Worm (Caenorhabditis elegans): ENCODE data around the gene set-9.

set-9 gene

DNA sequence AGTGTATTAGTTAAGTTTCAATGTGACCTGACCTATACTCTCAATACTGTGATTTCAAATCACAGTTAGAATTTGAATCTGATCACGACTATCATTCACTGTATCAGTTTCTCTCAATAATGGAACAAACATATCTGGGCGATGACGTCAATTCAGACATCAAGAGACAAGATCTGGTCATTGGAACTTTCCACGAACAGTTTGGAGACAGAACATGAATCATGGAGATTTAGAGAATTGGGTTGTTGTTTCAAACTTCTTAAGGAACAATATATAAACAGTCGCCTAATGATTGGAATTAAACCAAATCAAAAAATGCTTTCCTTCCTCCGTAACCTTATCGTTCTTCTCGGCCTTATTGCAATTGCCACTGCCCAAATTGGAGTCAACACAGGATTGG, 16.5 kb upstream of the set-9 start, which contains the start of gene F15E6.4:
F15E6.4 (plus strand) TSS at position 301 of the 400 bp plus-strand sequence.
- no peak for TF ChIP-seq ztf-11 (tag; optimal IDR thresholded peaks at IDR 0.05)
- no peak for TF ChIP-seq mab-5 (tag; optimal IDR thresholded peaks at IDR 0.05)
- TF ChIP-seq ceh-83 (GFP tag; optimal IDR thresholded peaks at IDR 0.05) = no peak
- no peak for TF ChIP-seq unc-120 (tag; optimal IDR thresholded peaks at IDR 0.05; ENCODE audit: poor library complexity, severe bottlenecking)
- TF ChIP-seq mls-2 (tag; optimal IDR thresholded peaks at IDR 0.05) = no peak
- no peak for TF ChIP-seq ces-1 (GFP tag; optimal IDR thresholded peaks at IDR 0.05)
- no peak for TF ChIP-seq bed-3 (GFP tag; optimal IDR thresholded peaks at IDR 0.05)
- TF ChIP-seq M03D4.4 (tag; optimal IDR thresholded peaks at IDR 0.05) = no peak
- no peak for TF ChIP-seq sem-2 (GFP tag; optimal IDR thresholded peaks at IDR 0.05)
- no peak for TF ChIP-seq nhr-2 (tag; optimal IDR thresholded peaks at IDR 0.05)
- TF ChIP-seq hlh-1 (tag; optimal IDR thresholded peaks at IDR 0.05) = no peak
- no peak for TF ChIP-seq sptf-1 (tag; optimal IDR thresholded peaks at IDR 0.05)
- no peak for TF ChIP-seq lin-13 (tag; optimal IDR thresholded peaks at IDR 0.05)
- no peak for TF ChIP-seq blmp-1 (tag; optimal IDR thresholded peaks at IDR 0.05)
- no peak for TF ChIP-seq lsy-2 (tag; optimal IDR thresholded peaks at IDR 0.05)
- TF ChIP-seq drap-1 (GFP tag; optimal IDR thresholded peaks at IDR 0.05) = no peak
- TF ChIP-seq lin-32 (GFP tag; optimal IDR thresholded peaks at IDR 0.05) = no peak
- TF ChIP-seq nhr-76 (tag; optimal IDR thresholded peaks at IDR 0.05) = no peak
- TF ChIP-seq flh-1 (GFP tag; optimal IDR thresholded peaks at IDR 0.05) = no peak
- no peak for TF ChIP-seq nhr-28 (tag; optimal IDR thresholded peaks at IDR 0.05)

ce11 chrIV:4292569-4292968, 15.1 kb upstream of the set-9 start, which contains the start of gene F15E6.10:
Gene F15E6.10, plus strand, starts transcription at chrIV:4292869.
- no peak for TF ChIP-seq elt-3 (tag; optimal IDR thresholded peaks at IDR 0.05)
- no peak for TF ChIP-seq nhr-28 (tag; optimal IDR thresholded peaks at IDR 0.05)
- TF ChIP-seq mep-1 (tag; optimal IDR thresholded peaks at IDR 0.05) = no peak
- TF ChIP-seq nhr-12 (tag; optimal IDR thresholded peaks at IDR 0.05) = no peak
- TF ChIP-seq ztf-11 (tag; optimal IDR thresholded peaks at IDR 0.05) = no peak
- TF ChIP-seq tbx-8 (GFP tag; optimal IDR thresholded peaks at IDR 0.05) = no peak

DNA sequence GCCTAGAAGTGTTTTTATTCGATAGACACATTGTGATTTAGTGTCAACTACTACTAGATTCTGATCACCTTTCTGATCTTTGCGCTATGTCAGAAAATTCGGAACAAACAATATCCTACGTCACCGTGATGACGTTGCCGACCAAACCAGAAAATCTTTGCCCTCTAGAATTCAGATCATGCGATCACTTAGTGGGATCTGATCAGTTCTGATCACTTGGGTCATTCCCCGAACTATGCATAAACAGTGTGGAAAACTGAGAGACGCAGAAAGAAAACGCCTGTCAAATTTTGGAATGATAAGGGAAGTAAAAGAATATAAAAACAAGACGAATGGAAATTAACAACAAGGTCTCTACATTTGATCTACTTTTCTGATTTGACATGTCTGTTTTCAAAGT, 13.1 kb upstream of the set-9 start, which contains the start of gene F15E6.3:
F15E6.3 (plus strand) TSS at position 344 of the 400 bp plus-strand sequence.
- TF ChIP-seq mls-2 (tag; optimal IDR thresholded peaks at IDR 0.05) = no peak
- no peak for TF ChIP-seq ces-1 (GFP tag; optimal IDR thresholded peaks at IDR 0.05)
- no peak for TF ChIP-seq unc-39 (tag; optimal IDR thresholded peaks at IDR 0.05)
- TF ChIP-seq M03D4.4 (tag; optimal IDR thresholded peaks at IDR 0.05) = no peak
- TF ChIP-seq ceh-39 (tag; optimal IDR thresholded peaks at IDR 0.05) = no peak
- no peak for TF ChIP-seq blmp-1 (tag; optimal IDR thresholded peaks at IDR 0.05)
- no peak for TF ChIP-seq sptf-1 (tag; optimal IDR thresholded peaks at IDR 0.05)
- TF ChIP-seq ceh-83 (GFP tag; optimal IDR thresholded peaks at IDR 0.05) = no peak
- no peak for TF ChIP-seq nhr-12 (tag; optimal IDR thresholded peaks at IDR 0.05)
- TF ChIP-seq tbx-8 (GFP tag; optimal IDR thresholded peaks at IDR 0.05) = no peak
- no peak for TF ChIP-seq drap-1 (GFP tag; optimal IDR thresholded peaks at IDR 0.05)
- no peak for TF ChIP-seq ceh-43 (GFP tag; optimal IDR thresholded peaks at IDR 0.05)
- no peak for TF ChIP-seq ztf-11 (tag; optimal IDR thresholded peaks at IDR 0.05)

DNA sequence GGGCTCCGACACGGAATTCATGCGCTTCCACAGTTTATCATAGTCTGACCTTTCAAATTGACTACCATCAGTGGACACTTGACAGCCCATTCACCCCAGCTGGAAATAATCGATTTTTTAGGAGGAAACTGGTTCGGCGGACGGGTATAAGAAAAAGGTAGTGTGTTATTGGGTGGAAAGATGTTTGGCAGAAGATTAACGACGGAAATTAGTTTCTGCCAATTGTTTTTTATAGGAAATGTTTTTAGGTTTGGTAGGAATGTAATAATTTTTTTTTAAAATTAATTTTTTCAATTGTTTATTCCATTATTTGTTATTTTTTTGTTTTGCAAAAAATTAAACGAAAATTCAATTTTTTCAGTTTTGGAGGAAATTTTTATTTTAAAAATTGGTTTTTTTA, 8.7 kb upstream of the set-9 start, which contains the start of gene F15E6.9:
F15E6.9 (minus strand) TSS at position 101 of the 400 bp plus-strand sequence.
- TF ChIP-seq ham-2 (GFP tag; optimal IDR thresholded peaks at IDR 0.05) = no peak
- no peak for TF ChIP-seq nhr-76 (tag; optimal IDR thresholded peaks at IDR 0.05)
- no peak for TF ChIP-seq flh-1 (GFP tag; optimal IDR thresholded peaks at IDR 0.05)
- TF ChIP-seq unc-39 (tag; optimal IDR thresholded peaks at IDR 0.05) = no peak
- TF ChIP-seq elt-1 (tag; optimal IDR thresholded peaks at IDR 0.05; ENCODE audit: borderline replicate concordance, insufficient read depth) = no peak
- no peak for TF ChIP-seq ceh-43 (GFP tag; optimal IDR thresholded peaks at IDR 0.05)
- TF ChIP-seq unc-62 (GFP tag; optimal IDR thresholded peaks at IDR 0.05) = no peak
- no peak for TF ChIP-seq nhr-12 (tag; optimal IDR thresholded peaks at IDR 0.05)
- no peak for TF ChIP-seq pha-4 (tag; optimal IDR thresholded peaks at IDR 0.05)
- no peak for TF ChIP-seq unc-120 (tag; optimal IDR thresholded peaks at IDR 0.05; ENCODE audit: poor library complexity, severe bottlenecking)
- TF ChIP-seq elt-3 (tag; optimal IDR thresholded peaks at IDR 0.05) = no peak
- no peak for TF ChIP-seq ces-1 (GFP tag; optimal IDR thresholded peaks at IDR 0.05)
- TF ChIP-seq lsy-2 (tag; optimal IDR thresholded peaks at IDR 0.05) = no peak
- no peak for TF ChIP-seq snpc-4 (tag; optimal IDR thresholded peaks at IDR 0.05)
- no peak for TF ChIP-seq hlh-1 (tag; optimal IDR thresholded peaks at IDR 0.05)
- no peak for TF ChIP-seq blmp-1 (tag; optimal IDR thresholded peaks at IDR 0.05)
- no peak for TF ChIP-seq zip-8 (tag; optimal IDR thresholded peaks at IDR 0.05)
- TF ChIP-seq tbx-8 (GFP tag; optimal IDR thresholded peaks at IDR 0.05) = no peak
- TF ChIP-seq lin-13 (tag; optimal IDR thresholded peaks at IDR 0.05) = no peak

Data from whole organism, mixed stage, embryonic.